Fruit fly (Drosophila melanogaster) whole organism, embryonic: ENCODE data around the gene CG9586.

Experiments used
- CG11247 ChIP-seq: fragments of 200-800 bp; sonication (Bioruptor generic); IDR thresholded peaks from 2 replicates; pipeline ENCODE4 v1.3.6; 2022; ENCODE audit warnings: missing biosample characterization, missing genetic modification characterization
- CG13287 ChIP-seq: fragments of 200-800 bp; sonication (Bioruptor generic); IDR thresholded peaks from 2 replicates; pipeline ENCODE4 v1.3.6; 2022; ENCODE audit warnings: missing biosample characterization, missing genetic modification characterization; ENCODE audit not compliant: partially characterized antibody
- CG13424 ChIP-seq: fragments of 200-800 bp; sonication (Bioruptor generic); optimal IDR thresholded peaks from 2 replicates; lab custom pipeline; 2019; ENCODE audit warnings: missing biosample characterization, mild to moderate bottlenecking, missing genetic modification characterization, moderate library complexity
- CG14014 ChIP-seq: fragments of 200-800 bp; sonication (Bioruptor generic); IDR thresholded peaks from 2 replicates; pipeline ENCODE4 v1.3.6; 2022; ENCODE audit warnings: missing biosample characterization, missing genetic modification characterization
- CG14860 ChIP-seq: fragments of 200-800 bp; sonication (Bioruptor generic); IDR thresholded peaks from 3 replicates; pipeline ENCODE4 v1.3.6; 2022; ENCODE audit warnings: missing biosample characterization, missing genetic modification characterization; ENCODE audit not compliant: partially characterized antibody
- CG14965 ChIP-seq: fragments of 200-800 bp; sonication (Bioruptor generic); optimal IDR thresholded peaks from 2 replicates; lab custom pipeline; 2016; ENCODE audit warnings: missing biosample characterization, missing genetic modification characterization, borderline replicate concordance
- CG15696 ChIP-seq: fragments of 200-800 bp; sonication (Bioruptor generic); optimal IDR thresholded peaks from 2 replicates; lab custom pipeline; 2019; ENCODE audit warnings: missing biosample characterization, mild to moderate bottlenecking, missing genetic modification characterization, moderate library complexity
- CG1602 ChIP-seq: fragments of 200-800 bp; sonication (Bioruptor generic); optimal IDR thresholded peaks from 3 replicates; lab custom pipeline; 2016; ENCODE audit warnings: missing biosample characterization, missing genetic modification characterization
- CG16815 ChIP-seq: fragments of 200-800 bp; sonication (Bioruptor generic); optimal IDR thresholded peaks from 3 replicates; lab custom pipeline; 2017; ENCODE audit warnings: missing biosample characterization, mild to moderate bottlenecking, missing genetic modification characterization
- CG18262 ChIP-seq: fragments of 200-800 bp; optimal IDR thresholded peaks from 3 replicates; lab custom pipeline; 2019; ENCODE audit warnings: missing biosample characterization, mild to moderate bottlenecking, missing genetic modification characterization, moderate library complexity
- CG2712 ChIP-seq: fragments of 200-800 bp; optimal IDR thresholded peaks from 3 replicates; lab custom pipeline; 2019; ENCODE audit warnings: missing biosample characterization, mild to moderate bottlenecking, missing genetic modification characterization, moderate library complexity
- CG32772 ChIP-seq: fragments of 200-800 bp; sonication (Bioruptor generic); IDR thresholded peaks from 2 replicates; pipeline ENCODE4 v1.3.6; 2022; ENCODE audit warnings: missing biosample characterization, missing genetic modification characterization
- CG4820 ChIP-seq: fragments of 200-800 bp; sonication (Bioruptor generic); optimal IDR thresholded peaks from 3 replicates; lab custom pipeline; 2016; ENCODE audit warnings: missing biosample characterization, missing genetic modification characterization
- CG5245 ChIP-seq: fragments of 200-800 bp; sonication (Bioruptor generic); optimal IDR thresholded peaks from 3 replicates; lab custom pipeline; 2016; ENCODE audit warnings: missing biosample characterization, missing genetic modification characterization
- CG8924 ChIP-seq: fragments of 200-800 bp; optimal IDR thresholded peaks from 3 replicates; lab custom pipeline; 2019; ENCODE audit warnings: missing biosample characterization, mild to moderate bottlenecking, missing genetic modification characterization, moderate library complexity
- CG9876 ChIP-seq: fragments of 200-800 bp; sonication (Bioruptor generic); optimal IDR thresholded peaks from 2 replicates; lab custom pipeline; 2016; ENCODE audit warnings: missing biosample characterization, missing genetic modification characterization
- CoRest ChIP-seq: fragments of 200-800 bp; sonication (Bioruptor generic); optimal IDR thresholded peaks from 3 replicates; lab custom pipeline; 2018; ENCODE audit warnings: missing biosample characterization, mild to moderate bottlenecking, missing genetic modification characterization, moderate library complexity
- Ets65A ChIP-seq: fragments of 200-800 bp; sonication (Bioruptor generic); peaks from one replicate; lab custom pipeline; 2016; ENCODE audit warnings: missing biosample characterization, missing genetic modification characterization
- H15 ChIP-seq: fragments of 200-800 bp; sonication (Bioruptor generic); IDR thresholded peaks from 3 replicates; pipeline ENCODE4 v1.3.6; 2022; ENCODE audit warnings: missing biosample characterization, missing genetic modification characterization
- Hr3 ChIP-seq: fragments of 200-800 bp; sonication (Bioruptor generic); optimal IDR thresholded peaks from 3 replicates; lab custom pipeline; 2016; ENCODE audit warnings: missing biosample characterization, missing genetic modification characterization
- Hr78 ChIP-seq, 2 experiments: fragments of 200-800 bp in 1 of 2; fragments of >200 bp in 1 of 2; sonication (Bioruptor generic) in 1 of 2; optimal IDR thresholded peaks; 2 replicates each; lab custom pipeline; 2017 to 2019; ENCODE audit warnings: missing biosample characterization in 2 of 2, missing genetic modification characterization in 2 of 2, mild to moderate bottlenecking in 1 of 2, moderate library complexity in 1 of 2
- Nf-YC ChIP-seq: fragments of 200-800 bp; optimal IDR thresholded peaks from 3 replicates; lab custom pipeline; 2019; ENCODE audit warnings: missing biosample characterization, mild to moderate bottlenecking, missing genetic modification characterization, moderate library complexity
- NfI ChIP-seq: fragments of 200-800 bp; sonication (Bioruptor generic); optimal IDR thresholded peaks from 3 replicates; lab custom pipeline; 2018; ENCODE audit warnings: missing biosample characterization, mild to moderate bottlenecking, missing genetic modification characterization, moderate library complexity
- PHDP ChIP-seq: fragments of 200-800 bp; sonication (Bioruptor generic); optimal IDR thresholded peaks from 3 replicates; lab custom pipeline; 2018; ENCODE audit warnings: missing biosample characterization, mild to moderate bottlenecking, missing genetic modification characterization, moderate library complexity
- Poxn ChIP-seq: fragments of 200-800 bp; sonication (Bioruptor generic); IDR thresholded peaks from 2 replicates; pipeline ENCODE4 v1.3.6; 2022; ENCODE audit warnings: missing biosample characterization, missing genetic modification characterization
- Stat92E ChIP-seq, 3 experiments: fragments of >200 bp in 2 of 3; fragments of 200-800 bp in 1 of 3; sonication (Bioruptor generic) in 1 of 3; optimal IDR thresholded peaks; 2 replicates each; lab custom pipeline; 2017 to 2019; ENCODE audit warnings: missing biosample characterization in 3 of 3, missing genetic modification characterization in 3 of 3, mild to moderate bottlenecking in 1 of 3, moderate library complexity in 1 of 3
- Tbp ChIP-seq: fragments of >200 bp; optimal IDR thresholded peaks from 2 replicates; lab custom pipeline; 2018; ENCODE audit warnings: missing biosample characterization, missing genetic modification characterization
- Usf ChIP-seq: fragments of 200-800 bp; sonication (Bioruptor generic); optimal IDR thresholded peaks from 2 replicates; lab custom pipeline; 2017; ENCODE audit warnings: missing genotype, missing biosample characterization, missing genetic modification characterization
- Xrp1 ChIP-seq: fragments of 200-800 bp; sonication (Bioruptor generic); IDR thresholded peaks from 2 replicates; pipeline ENCODE4 v1.3.6; 2022; ENCODE audit warnings: missing biosample characterization, missing genetic modification characterization
- br ChIP-seq: fragments of >200 bp; optimal IDR thresholded peaks from 2 replicates; lab custom pipeline; 2017
- ci ChIP-seq: fragments of 200-800 bp; sonication (Bioruptor generic); IDR thresholded peaks from 3 replicates; pipeline ENCODE4 v1.3.6; 2022; ENCODE audit warnings: missing biosample characterization, missing genetic modification characterization
- croc ChIP-seq: fragments of 200-800 bp; sonication (Bioruptor generic); conservative IDR thresholded peaks from 3 replicates; pipeline ENCODE4 v1.3.6; 2022; ENCODE audit warnings: missing biosample characterization, missing genetic modification characterization
- crol ChIP-seq: fragments of 200-800 bp; sonication (Bioruptor generic); IDR thresholded peaks from 2 replicates; pipeline ENCODE4 v1.3.6; 2022; ENCODE audit warnings: missing biosample characterization, missing genetic modification characterization
- dan ChIP-seq: fragments of 200-800 bp; sonication (Bioruptor generic); IDR thresholded peaks from 2 replicates; pipeline ENCODE4 v1.3.6; 2022; ENCODE audit warnings: missing biosample characterization, missing genetic modification characterization
- dati ChIP-seq: fragments of 200-800 bp; sonication (Bioruptor generic); IDR thresholded peaks from 2 replicates; pipeline ENCODE4 v1.3.6; 2022; ENCODE audit warnings: missing biosample characterization, missing genetic modification characterization
- dmrt99B ChIP-seq: fragments of 200-800 bp; sonication (Bioruptor generic); optimal IDR thresholded peaks from 2 replicates; lab custom pipeline; 2018; ENCODE audit warnings: missing biosample characterization, mild to moderate bottlenecking, missing genetic modification characterization, moderate library complexity
- emc ChIP-seq: fragments of 200-800 bp; sonication (Bioruptor generic); optimal IDR thresholded peaks from 2 replicates; lab custom pipeline; 2016; ENCODE audit warnings: missing biosample characterization, missing genetic modification characterization
- ems ChIP-seq: fragments of 200-800 bp; sonication (Bioruptor generic); optimal IDR thresholded peaks from 3 replicates; lab custom pipeline; 2016; ENCODE audit warnings: missing biosample characterization, missing genetic modification characterization
- eve ChIP-seq, 2 experiments: fragments of >200 bp; optimal IDR thresholded peaks; 2 replicates each; lab custom pipeline; 2017; ENCODE audit warnings: missing biosample characterization in 2 of 2, missing genetic modification characterization in 2 of 2
- klu ChIP-seq: fragments of 200-800 bp; sonication (Bioruptor generic); IDR thresholded peaks from 2 replicates; pipeline ENCODE4 v1.3.6; 2022; ENCODE audit warnings: missing biosample characterization, missing genetic modification characterization
- pfk ChIP-seq: fragments of 200-800 bp; sonication (Bioruptor generic); optimal IDR thresholded peaks from 2 replicates; lab custom pipeline; 2018; ENCODE audit warnings: missing biosample characterization, mild to moderate bottlenecking, missing genetic modification characterization, moderate library complexity
- schlank ChIP-seq: fragments of 200-800 bp; sonication (Bioruptor generic); optimal IDR thresholded peaks from 2 replicates; lab custom pipeline; 2018; ENCODE audit warnings: missing biosample characterization, mild to moderate bottlenecking, missing genetic modification characterization
- shn ChIP-seq: fragments of 200-800 bp; sonication (Bioruptor generic); optimal IDR thresholded peaks from 3 replicates; lab custom pipeline; 2016; ENCODE audit warnings: missing biosample characterization, missing genetic modification characterization
- slou ChIP-seq: fragments of 200-800 bp; sonication (Bioruptor generic); optimal IDR thresholded peaks from 3 replicates; lab custom pipeline; 2016; ENCODE audit warnings: missing biosample characterization, missing genetic modification characterization
- stc ChIP-seq: fragments of 200-800 bp; sonication (Bioruptor generic); IDR thresholded peaks from 2 replicates; pipeline ENCODE4 v1.3.6; 2022; ENCODE audit warnings: missing biosample characterization, missing genetic modification characterization
- tna ChIP-seq: fragments of 200-800 bp; sonication (Bioruptor generic); IDR thresholded peaks from 2 replicates; pipeline ENCODE4 v1.3.6; 2022; ENCODE audit warnings: missing biosample characterization, missing genetic modification characterization; ENCODE audit not compliant: partially characterized antibody
- unpg ChIP-seq: fragments of 200-800 bp; sonication (Bioruptor generic); optimal IDR thresholded peaks from 3 replicates; lab custom pipeline; 2018; ENCODE audit warnings: missing biosample characterization, mild to moderate bottlenecking, missing genetic modification characterization, moderate library complexity
- wdn ChIP-seq: fragments of 200-800 bp; sonication (Bioruptor generic); IDR thresholded peaks from 2 replicates; pipeline ENCODE4 v1.3.6; 2022; ENCODE audit warnings: missing biosample characterization, missing genetic modification characterization
- wek ChIP-seq: fragments of 200-800 bp; sonication (Bioruptor generic); optimal IDR thresholded peaks from 3 replicates; lab custom pipeline; 2018; ENCODE audit warnings: missing biosample characterization, mild to moderate bottlenecking, missing genetic modification characterization, moderate library complexity
- zfh1 ChIP-seq: fragments of 200-800 bp; sonication (Bioruptor generic); IDR thresholded peaks from 3 replicates; pipeline ENCODE4 v1.3.6; 2022; ENCODE audit warnings: missing biosample characterization, missing genetic modification characterization

CG9586 gene

DNA sequence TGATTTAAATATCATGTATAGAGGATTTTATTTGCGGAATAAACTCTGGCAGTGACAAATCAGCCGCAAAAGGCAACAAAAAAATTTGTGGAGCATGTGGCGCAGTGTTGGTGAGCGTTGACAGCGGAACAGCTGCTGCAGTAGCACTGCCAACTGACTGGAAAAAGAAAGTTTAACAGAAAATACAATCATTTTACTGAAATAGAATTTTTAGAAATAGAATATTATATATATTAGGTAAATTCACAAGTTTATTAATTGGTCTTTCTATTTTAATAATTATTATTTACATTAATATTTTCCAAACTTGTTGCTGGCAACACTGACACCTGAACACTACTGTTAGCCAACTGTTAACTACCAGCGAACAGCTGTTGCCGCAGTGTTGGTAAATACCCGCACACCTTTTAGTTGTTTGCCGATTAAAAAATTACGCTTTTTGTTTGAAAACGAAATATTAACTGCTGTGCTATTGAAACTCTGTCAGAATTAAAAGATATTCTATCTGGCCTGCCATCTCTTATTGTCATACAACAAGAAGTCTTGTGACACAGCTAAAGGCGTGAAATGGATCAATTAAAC, at the start of gene CG9586, which contains the start of gene tai (continued):
- TF ChIP-seq eve (GFP tag; optimal IDR thresholded peaks at IDR 0.05; lab: Kevin White, UChicago) (peak in 1 of 2 experiments; percentile 88), dan (GFP tag; lab: Robert Waterston, UW) (no peak; the same call in 1 of the 2 replicates), Stat92E (GFP tag; optimal IDR thresholded peaks at IDR 0.05; lab: Kevin White, UChicago) (peak in 1 of 3 experiments; percentile 57), CG32772 (GFP tag; lab: Robert Waterston, UW) (no peak; the same call in 1 of the 2 replicates), CG14965 (GFP tag; lab: Kevin White, UChicago) (no peak), CG5245 (GFP tag; lab: Kevin White, UChicago) (peak; percentile 78), Hr78 (GFP tag; optimal IDR thresholded peaks at IDR 0.05; lab: Kevin White, UChicago) (no peak), CG9876 (GFP tag; lab: Kevin White, UChicago) (no peak), CG1602 (peak; percentile 89), schlank (tag; lab: Kevin White, UChicago) (peak; percentile 40), dmrt99B (tag; lab: Kevin White, UChicago) (peak; percentile 74), Ets65A (GFP tag; lab: Kevin White, UChicago) (peak; percentile 93), Hr3 (GFP tag; lab: Kevin White, UChicago) (peak; percentile 88), PHDP (tag; lab: Kevin White, UChicago) (peak; percentile 88), emc (GFP tag; lab: Kevin White, UChicago) (no peak), ci (peak; percentile 91), CG8924 (peak; percentile 90), NfI (GFP tag; lab: Kevin White, UChicago) (peak; percentile 76), wdn (GFP tag; lab: Robert Waterston, UW) (peak; percentile 77), CoRest (tag; lab: Kevin White, UChicago) (peak; percentile 88), stc (GFP tag; lab: Robert Waterston, UW) (peak; percentile 85), CG18262 (tag; lab: Kevin White, UChicago) (peak; percentile 85), tna (GFP tag; lab: Robert Waterston, UW) (no peak), CG2712 (tag; lab: Kevin White, UChicago) (peak; percentile 90), pfk (peak; percentile 32), CG4820 (GFP tag; lab: Kevin White, UChicago) (peak; percentile 78), crol (GFP tag; lab: Robert Waterston, UW) (no peak), br (lab: Kevin White, UChicago) (no peak), Poxn (no peak), Usf (GFP tag; lab: Kevin White, UChicago) (peak; percentile 44), klu (GFP tag; lab: Robert Waterston, UW) (peak; percentile 72; the same call in 1 of the 2 replicates), CG14014 (GFP tag; lab: Robert Waterston, UW) (peak; percentile 84), Nf-YC (tag; lab: Kevin White, UChicago) (peak; percentile 82), CG15696 (tag; lab: Kevin White, UChicago) (peak; percentile 90), unpg (GFP tag; lab: Kevin White, UChicago) (peak; percentile 89), CG11247 (GFP tag; lab: Robert Waterston, UW) (peak; percentile 85), ems (peak; percentile 66), slou (GFP tag; lab: Kevin White, UChicago) (peak; percentile 75), wek (GFP tag; lab: Kevin White, UChicago) (no peak), H15 (GFP tag; lab: Robert Waterston, UW) (peak; percentile 70; the same call in 2 of the 3 replicates), croc (GFP tag; lab: Robert Waterston, UW) (peak; percentile 69), Tbp (GFP tag; lab: Kevin White, UChicago) (no peak), CG13424 (tag; lab: Kevin White, UChicago) (peak; percentile 90), CG16815 (GFP tag; lab: Kevin White, UChicago) (peak; percentile 60), zfh1 (GFP tag; lab: Robert Waterston, UW) (peak; percentile 91), CG14860 (GFP tag; lab: Robert Waterston, UW) (no peak), dati (GFP tag; lab: Robert Waterston, UW) (no peak), CG13287 (peak; percentile 76), shn (GFP tag; lab: Kevin White, UChicago) (no peak), Xrp1 (peak; percentile 94)
